Fruit fly (Drosophila melanogaster): ENCODE data around the gene eater.
A peak's percentile ranks its signal among the peaks of the same experiment; 100 is the strongest.

eater gene

DNA sequence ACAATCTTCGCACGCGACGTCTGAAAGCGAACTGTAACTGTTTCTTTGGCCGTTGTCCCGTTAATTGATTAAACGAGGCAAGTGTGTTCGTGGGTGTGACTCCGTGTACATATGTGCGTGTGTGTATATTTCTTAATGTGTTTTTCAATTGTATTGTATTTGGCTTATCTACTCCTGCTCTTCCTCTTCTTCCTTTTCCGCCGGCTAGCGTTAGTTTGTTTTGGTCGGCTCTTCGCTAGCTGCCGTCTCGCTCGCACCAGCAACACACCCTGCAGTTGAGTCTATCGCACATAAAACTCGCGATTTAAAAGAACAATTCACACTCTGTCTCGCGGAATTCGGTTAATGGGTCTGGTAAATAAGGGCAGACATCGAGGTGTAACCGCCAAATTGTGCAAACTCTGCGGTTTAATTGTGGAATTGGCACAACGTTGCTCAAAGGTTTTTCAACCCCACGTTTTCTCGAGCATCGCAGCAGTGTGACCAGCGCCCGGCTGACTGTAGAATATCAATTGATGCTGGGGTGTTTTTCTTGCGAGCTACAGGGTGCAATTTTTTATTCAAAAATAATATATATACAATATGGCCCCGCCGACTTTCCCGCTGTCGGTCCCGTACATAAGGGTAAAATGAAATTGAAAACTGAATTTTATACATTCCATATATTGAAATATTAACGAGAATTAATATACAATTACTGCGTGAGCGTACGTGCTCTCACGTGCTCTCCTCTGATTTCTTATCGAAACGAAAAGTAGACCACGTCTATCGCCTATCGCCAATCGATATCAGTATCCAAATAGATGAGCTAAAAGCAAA, 12.5 kb upstream of the eater start, which contains the start of the genes gb and CG5815 (continued):
- TF ChIP-seq stwl (tag; optimal IDR thresholded peaks at IDR 0.05), result peak; percentile 84
- peak; percentile 60 to 90 for TF ChIP-seq bsh (GFP tag; optimal IDR thresholded peaks at IDR 0.05)
- TF ChIP-seq CG18011 (GFP tag; optimal IDR thresholded peaks at IDR 0.05), result peak; percentile 80
- peak; percentile 92 for TF ChIP-seq CG17328 (GFP tag; IDR thresholded peaks at IDR 0.05)
- peak; percentile 73 for TF ChIP-seq CG11093 (GFP tag; IDR thresholded peaks at IDR 0.05)
- peak; percentile 79 for TF ChIP-seq CG10959 (GFP tag; IDR thresholded peaks at IDR 0.05)
- TF ChIP-seq CG10274 (GFP tag; optimal IDR thresholded peaks at IDR 0.05), result peak; percentile 76
- peak; percentile 75 for TF ChIP-seq MTF-1 (GFP tag; optimal IDR thresholded peaks at IDR 0.05; ENCODE audit: borderline replicate concordance)
- peak; percentile 61 for TF ChIP-seq jumu (GFP tag; optimal IDR thresholded peaks at IDR 0.05)
- peak; percentile 77 for TF ChIP-seq CG33557 (GFP tag; optimal IDR thresholded peaks at IDR 0.05)
- TF ChIP-seq dmrt11E (tag; optimal IDR thresholded peaks at IDR 0.05), result peak; percentile 87
- peak; percentile 83 for TF ChIP-seq Blimp-1 (GFP tag; optimal IDR thresholded peaks at IDR 0.05)
- peak; percentile 81 for TF ChIP-seq CG2875 (GFP tag; optimal IDR thresholded peaks at IDR 0.05)
- peak; percentile 92 for TF ChIP-seq CG2678 (tag; optimal IDR thresholded peaks at IDR 0.05)
- peak; percentile 97 for TF ChIP-seq sens (GFP tag)
- TF ChIP-seq Jarid2 (GFP tag; optimal IDR thresholded peaks at IDR 0.05), result peak; percentile 70
- TF ChIP-seq yki (optimal IDR thresholded peaks at IDR 0.05), result no peak
- peak; percentile 78 for TF ChIP-seq CG7357 (GFP tag; IDR thresholded peaks at IDR 0.05)
- TF ChIP-seq Ptx1 (GFP tag; IDR thresholded peaks at IDR 0.05), result peak; percentile 94
- no peak; the same call in 1 of the 2 replicates for TF ChIP-seq Dip2 (GFP tag; IDR thresholded peaks at IDR 0.05)
- TF ChIP-seq CG7372 (GFP tag; IDR thresholded peaks at IDR 0.05), result peak; percentile 83
- peak; percentile 70 for TF ChIP-seq CG4617 (GFP tag; optimal IDR thresholded peaks at IDR 0.05; ENCODE audit: borderline replicate concordance)
- TF ChIP-seq Antp (GFP tag; optimal IDR thresholded peaks at IDR 0.05), result peak; percentile 51
- TF ChIP-seq gem (tag; optimal IDR thresholded peaks at IDR 0.05), result peak; percentile 93
- peak; percentile 90 for TF ChIP-seq CG16815 (GFP tag; optimal IDR thresholded peaks at IDR 0.05)
- TF ChIP-seq CHES-1-like (GFP tag; optimal IDR thresholded peaks at IDR 0.05), result peak; percentile 47
- peak; percentile 86 for TF ChIP-seq CG7556 (GFP tag; optimal IDR thresholded peaks at IDR 0.05)
- peak; percentile 91 for TF ChIP-seq CG3281 (GFP tag; optimal IDR thresholded peaks at IDR 0.05)
- peak; percentile 90 for TF ChIP-seq CG11695 (GFP tag; IDR thresholded peaks at IDR 0.05)
- peak; percentile 98 for TF ChIP-seq Doc3 (GFP tag; IDR thresholded peaks at IDR 0.05; ENCODE audit: partially characterized antibody)
- TF ChIP-seq CG33213 (GFP tag; optimal IDR thresholded peaks at IDR 0.05), result peak; percentile 88
- peak; percentile 61 for TF ChIP-seq CG12219 (GFP tag; optimal IDR thresholded peaks at IDR 0.05)
- TF ChIP-seq dm (GFP tag; optimal IDR thresholded peaks at IDR 0.05), result peak; percentile 85
- peak; percentile 75 for TF ChIP-seq cg (GFP tag; optimal IDR thresholded peaks at IDR 0.05)
- no peak for TF ChIP-seq sima (GFP tag; optimal IDR thresholded peaks at IDR 0.05)
- TF ChIP-seq Fer2 (tag; optimal IDR thresholded peaks at IDR 0.05), result peak; percentile 87
- TF ChIP-seq Bdp1 (GFP tag; optimal IDR thresholded peaks at IDR 0.05), result peak; percentile 77
- TF ChIP-seq HLHmδ (GFP tag; optimal IDR thresholded peaks at IDR 0.05), result no peak
- TF ChIP-seq CG4424 (GFP tag; optimal IDR thresholded peaks at IDR 0.05), result peak; percentile 93
- peak; percentile 98 for TF ChIP-seq CG34224 (GFP tag; IDR thresholded peaks at IDR 0.05; ENCODE audit: partially characterized antibody)
- peak; percentile 20 for TF ChIP-seq CG3163 (GFP tag; optimal IDR thresholded peaks at IDR 0.05)
- peak; percentile 84 for TF ChIP-seq sob (GFP tag; IDR thresholded peaks at IDR 0.05)
- peak; percentile 91 for TF ChIP-seq ci (GFP tag; IDR thresholded peaks at IDR 0.05)
- peak; percentile 65 for TF ChIP-seq Hand (GFP tag; optimal IDR thresholded peaks at IDR 0.05)
- peak; percentile 86 for TF ChIP-seq tna (GFP tag; IDR thresholded peaks at IDR 0.05; ENCODE audit: partially characterized antibody)
- peak; percentile 93 for TF ChIP-seq hb (GFP tag; IDR thresholded peaks at IDR 0.05; ENCODE audit: partially characterized antibody)
- TF ChIP-seq B-H1 (GFP tag; IDR thresholded peaks at IDR 0.05), result peak; percentile 77
- peak; percentile 64 for TF ChIP-seq sim (GFP tag; IDR thresholded peaks at IDR 0.05)
